Worm (Caenorhabditis elegans): ENCODE results near the gene Y73B6BL.22.

ce11 chrIV:6378398-6378797 lies 38.1 kb downstream of the Y73B6BL.22 start:
- TF ChIP-seq him-1 (tag; optimal IDR thresholded peaks at IDR 0.05) (no peak), dao-5 (tag; optimal IDR thresholded peaks at IDR 0.05) (no peak), W03F9.2 (tag; optimal IDR thresholded peaks at IDR 0.05) (no peak)

All from whole organism, L4/young adult.